Fruit fly (Drosophila melanogaster) whole organism, embryonic: Measurements from ENCODE around the gene COX6B.
A peak's percentile ranks its signal among the peaks of the same experiment; 100 is the strongest.

Experiments
- Abd-B ChIP-seq: fragments of 200-800 bp; sonication (Bioruptor generic); optimal IDR thresholded peaks from 2 replicates; lab custom pipeline; 2018; ENCODE audit warnings: missing biosample characterization, mild to moderate bottlenecking, missing genetic modification characterization, moderate library complexity
- Bdp1 ChIP-seq: fragments of 200-800 bp; sonication (Bioruptor generic); optimal IDR thresholded peaks from 3 replicates; lab custom pipeline; 2016; ENCODE audit warnings: missing biosample characterization, missing genetic modification characterization
- CG10366 ChIP-seq: fragments of 200-800 bp; sonication (Bioruptor generic); IDR thresholded peaks from 2 replicates; pipeline ENCODE4 v1.3.6; 2022; ENCODE audit warnings: missing biosample characterization, missing genetic modification characterization
- CG11093 ChIP-seq: fragments of 200-800 bp; sonication (Bioruptor generic); IDR thresholded peaks from 3 replicates; pipeline ENCODE4 v1.3.6; 2022; ENCODE audit warnings: missing biosample characterization, missing genetic modification characterization
- CG11456 ChIP-seq: fragments of 200-800 bp; sonication (Bioruptor generic); IDR thresholded peaks from 3 replicates; pipeline ENCODE4 v1.3.6; 2022; ENCODE audit warnings: missing biosample characterization, missing genetic modification characterization
- CG11560 ChIP-seq: fragments of 200-800 bp; sonication (Bioruptor generic); IDR thresholded peaks from 3 replicates; pipeline ENCODE4 v1.3.6; 2022; ENCODE audit warnings: missing biosample characterization, missing genetic modification characterization
- CG11696 ChIP-seq: fragments of 200-800 bp; sonication (Bioruptor generic); IDR thresholded peaks from 2 replicates; pipeline ENCODE4 v1.3.6; 2022; ENCODE audit warnings: missing biosample characterization, missing genetic modification characterization
- CG12391 ChIP-seq: fragments of 200-800 bp; sonication (Bioruptor generic); optimal IDR thresholded peaks from 3 replicates; lab custom pipeline; 2018; ENCODE audit warnings: missing biosample characterization, mild to moderate bottlenecking, missing genetic modification characterization, moderate library complexity
- CG12744 ChIP-seq: fragments of 200-800 bp; sonication (Bioruptor generic); optimal IDR thresholded peaks from 2 replicates; lab custom pipeline; 2016; ENCODE audit warnings: missing biosample characterization, missing genetic modification characterization
- CG14667 ChIP-seq: fragments of 200-800 bp; sonication (Bioruptor generic); IDR thresholded peaks from 2 replicates; pipeline ENCODE4 v1.3.6; 2022; ENCODE audit warnings: missing biosample characterization, missing genetic modification characterization
- CG14965 ChIP-seq: fragments of 200-800 bp; sonication (Bioruptor generic); optimal IDR thresholded peaks from 2 replicates; lab custom pipeline; 2016; ENCODE audit warnings: missing biosample characterization, missing genetic modification characterization, borderline replicate concordance
- CG15011 ChIP-seq: fragments of 200-800 bp; sonication (Bioruptor generic); optimal IDR thresholded peaks from 3 replicates; lab custom pipeline; 2018; ENCODE audit warnings: missing biosample characterization, mild to moderate bottlenecking, missing genetic modification characterization
- CG15269 ChIP-seq: fragments of 200-800 bp; sonication (Bioruptor generic); optimal IDR thresholded peaks from 2 replicates; lab custom pipeline; 2018; ENCODE audit warnings: missing biosample characterization, mild to moderate bottlenecking, missing genetic modification characterization, moderate library complexity
- CG17328 ChIP-seq: fragments of 200-800 bp; sonication (Bioruptor generic); IDR thresholded peaks from 2 replicates; pipeline ENCODE4 v1.3.6; 2022; ENCODE audit warnings: missing biosample characterization, missing genetic modification characterization
- CG34224 ChIP-seq: fragments of 200-800 bp; sonication (Bioruptor generic); IDR thresholded peaks from 3 replicates; pipeline ENCODE4 v1.3.6; 2022; ENCODE audit warnings: missing biosample characterization, missing genetic modification characterization; ENCODE audit not compliant: partially characterized antibody
- CG4328 ChIP-seq: fragments of 200-800 bp; sonication (Bioruptor generic); optimal IDR thresholded peaks from 3 replicates; lab custom pipeline; 2017; ENCODE audit warnings: missing biosample characterization, missing genetic modification reagents, missing genetic modification characterization
- CG6272 ChIP-seq: fragments of 200-800 bp; sonication (Bioruptor generic); IDR thresholded peaks from 2 replicates; pipeline ENCODE4 v1.3.6; 2022; ENCODE audit warnings: missing biosample characterization, missing genetic modification characterization
- CG6813 ChIP-seq: fragments of 200-800 bp; sonication (Bioruptor generic); optimal IDR thresholded peaks from 2 replicates; lab custom pipeline; 2017; ENCODE audit warnings: missing biosample characterization, missing genetic modification characterization, mild to moderate bottlenecking, moderate library complexity, missing genetic modification reagents
- CG7357 ChIP-seq: fragments of 200-800 bp; sonication (Bioruptor generic); IDR thresholded peaks from 3 replicates; pipeline ENCODE4 v1.3.6; 2022; ENCODE audit warnings: missing biosample characterization, missing genetic modification characterization
- CG8359 ChIP-seq: fragments of 200-800 bp; sonication (Bioruptor generic); optimal IDR thresholded peaks from 2 replicates; lab custom pipeline; 2017; ENCODE audit warnings: missing biosample characterization, mild to moderate bottlenecking, missing genetic modification characterization, borderline replicate concordance
- CG9437 ChIP-seq: fragments of 200-800 bp; sonication (Bioruptor generic); optimal IDR thresholded peaks from 2 replicates; lab custom pipeline; 2018; ENCODE audit warnings: missing biosample characterization, mild to moderate bottlenecking, missing genetic modification characterization
- D19A ChIP-seq: fragments of 200-800 bp; optimal IDR thresholded peaks from 3 replicates; lab custom pipeline; 2019; ENCODE audit warnings: missing biosample characterization, mild to moderate bottlenecking, missing genetic modification characterization, moderate library complexity
- Dbx ChIP-seq: fragments of 200-800 bp; sonication (Bioruptor generic); IDR thresholded peaks from 3 replicates; pipeline ENCODE4 v1.3.6; 2022; ENCODE audit warnings: missing biosample characterization, missing genetic modification characterization
- Deaf1 ChIP-seq: fragments of 200-800 bp; optimal IDR thresholded peaks from 3 replicates; lab custom pipeline; 2019; ENCODE audit warnings: missing biosample characterization, mild to moderate bottlenecking, missing genetic modification characterization, moderate library complexity
- Eip74EF ChIP-seq, 2 experiments: fragments of 200-800 bp in 1 of 2; fragments of >200 bp in 1 of 2; sonication (Bioruptor generic) in 1 of 2; optimal IDR thresholded peaks; 2 replicates each; lab custom pipeline; 2017 to 2019; ENCODE audit warnings: missing biosample characterization in 2 of 2, missing genetic modification characterization in 2 of 2, mild to moderate bottlenecking in 1 of 2, moderate library complexity in 1 of 2
- HLH3B ChIP-seq: fragments of 200-800 bp; sonication (Bioruptor generic); IDR thresholded peaks from 2 replicates; pipeline ENCODE4 v1.3.6; 2022; ENCODE audit warnings: missing biosample characterization, missing genetic modification characterization
- HLHmδ ChIP-seq: fragments of 200-800 bp; sonication (Bioruptor generic); optimal IDR thresholded peaks from 2 replicates; lab custom pipeline; 2018; ENCODE audit warnings: missing biosample characterization, mild to moderate bottlenecking, missing genetic modification characterization, moderate library complexity
- MESR4 ChIP-seq: fragments of 200-800 bp; sonication (Bioruptor generic); optimal IDR thresholded peaks from 2 replicates; lab custom pipeline; 2018; ENCODE audit warnings: missing biosample characterization, mild to moderate bottlenecking, missing genetic modification characterization, moderate library complexity
- MTF-1 ChIP-seq: fragments of 200-800 bp; sonication (Bioruptor generic); optimal IDR thresholded peaks from 2 replicates; lab custom pipeline; 2018; ENCODE audit warnings: missing biosample characterization, mild to moderate bottlenecking, missing genetic modification characterization, borderline replicate concordance
- PHDP ChIP-seq: fragments of 200-800 bp; sonication (Bioruptor generic); optimal IDR thresholded peaks from 3 replicates; lab custom pipeline; 2018; ENCODE audit warnings: missing biosample characterization, mild to moderate bottlenecking, missing genetic modification characterization, moderate library complexity
- Six4 ChIP-seq: fragments of 200-800 bp; sonication (Bioruptor generic); optimal IDR thresholded peaks from 2 replicates; lab custom pipeline; 2016; ENCODE audit warnings: missing biosample characterization, missing genetic modification characterization
- Sox100B ChIP-seq: fragments of 200-800 bp; sonication (Bioruptor generic); optimal IDR thresholded peaks from 3 replicates; lab custom pipeline; 2018; ENCODE audit warnings: missing biosample characterization, mild to moderate bottlenecking, missing genetic modification characterization
- TFAM ChIP-seq: fragments of 200-800 bp; sonication (Bioruptor generic); optimal IDR thresholded peaks from 2 replicates; lab custom pipeline; 2017; ENCODE audit warnings: missing biosample characterization, missing genetic modification characterization, inconsistent platforms
- abd-A ChIP-seq: fragments of 200-800 bp; sonication (Bioruptor generic); optimal IDR thresholded peaks from 3 replicates; lab custom pipeline; 2019; ENCODE audit warnings: missing biosample characterization, mild to moderate bottlenecking, missing genetic modification characterization, moderate library complexity
- ap ChIP-seq: fragments of 200-800 bp; sonication (Bioruptor generic); IDR thresholded peaks from 2 replicates; pipeline ENCODE4 v1.3.6; 2022; ENCODE audit warnings: missing biosample characterization, missing genetic modification characterization
- bab2 ChIP-seq: fragments of 200-800 bp; sonication (Bioruptor generic); optimal IDR thresholded peaks from 2 replicates; lab custom pipeline; 2016; ENCODE audit warnings: missing biosample characterization, missing genetic modification characterization
- br ChIP-seq: fragments of >200 bp; optimal IDR thresholded peaks from 2 replicates; lab custom pipeline; 2017
- btn ChIP-seq: fragments of 200-800 bp; sonication (Bioruptor generic); optimal IDR thresholded peaks from 2 replicates; lab custom pipeline; 2016; ENCODE audit warnings: missing biosample characterization, missing genetic modification characterization
- fd3F ChIP-seq: fragments of 200-800 bp; sonication (Bioruptor generic); optimal IDR thresholded peaks from 2 replicates; lab custom pipeline; 2018; ENCODE audit warnings: missing biosample characterization, mild to moderate bottlenecking, missing genetic modification characterization, moderate library complexity
- grau ChIP-seq: fragments of 200-800 bp; optimal IDR thresholded peaks from 3 replicates; lab custom pipeline; 2019; ENCODE audit warnings: missing biosample characterization, mild to moderate bottlenecking, missing genetic modification characterization, moderate library complexity
- kni ChIP-seq: fragments of 200-800 bp; sonication (Bioruptor generic); optimal IDR thresholded peaks from 3 replicates; lab custom pipeline; 2017; ENCODE audit warnings: mild to moderate bottlenecking, missing biosample characterization, missing genetic modification reagents, missing genetic modification characterization
- lbe ChIP-seq: fragments of 200-800 bp; sonication (Bioruptor generic); optimal IDR thresholded peaks from 2 replicates; lab custom pipeline; 2016; ENCODE audit warnings: missing biosample characterization, mild to moderate bottlenecking, missing genetic modification characterization
- lmd ChIP-seq: fragments of 200-800 bp; sonication (Bioruptor generic); IDR thresholded peaks from 2 replicates; pipeline ENCODE4 v1.3.6; 2022; ENCODE audit warnings: missing biosample characterization, missing genetic modification characterization
- nerfin-2 ChIP-seq: fragments of 200-800 bp; sonication (Bioruptor generic); IDR thresholded peaks from 2 replicates; pipeline ENCODE4 v1.3.6; 2022; ENCODE audit warnings: missing biosample characterization, missing genetic modification characterization; ENCODE audit not compliant: partially characterized antibody
- tgo ChIP-seq: fragments of 200-800 bp; sonication (Bioruptor generic); IDR thresholded peaks from 3 replicates; pipeline ENCODE4 v1.3.6; 2022; ENCODE audit warnings: missing biosample characterization, missing genetic modification characterization
- toy ChIP-seq: fragments of 200-800 bp; sonication (Bioruptor generic); IDR thresholded peaks from 2 replicates; pipeline ENCODE4 v1.3.6; 2022; ENCODE audit warnings: missing biosample characterization, missing genetic modification characterization
- unc-4 ChIP-seq: fragments of 200-800 bp; sonication (Bioruptor generic); IDR thresholded peaks from 2 replicates; pipeline ENCODE4 v1.3.6; 2022; ENCODE audit warnings: missing biosample characterization, missing genetic modification characterization; ENCODE audit not compliant: partially characterized antibody
- usp ChIP-seq: fragments of >200 bp; optimal IDR thresholded peaks from 2 replicates; lab custom pipeline; 2017; ENCODE audit warnings: missing biosample characterization, missing genetic modification characterization
- zf30C ChIP-seq: fragments of 200-800 bp; sonication (Bioruptor generic); optimal IDR thresholded peaks from 3 replicates; lab custom pipeline; 2018; ENCODE audit warnings: missing biosample characterization, mild to moderate bottlenecking, missing genetic modification characterization
- zfh1 ChIP-seq: fragments of 200-800 bp; sonication (Bioruptor generic); IDR thresholded peaks from 3 replicates; pipeline ENCODE4 v1.3.6; 2022; ENCODE audit warnings: missing biosample characterization, missing genetic modification characterization

COX6B gene

DNA sequence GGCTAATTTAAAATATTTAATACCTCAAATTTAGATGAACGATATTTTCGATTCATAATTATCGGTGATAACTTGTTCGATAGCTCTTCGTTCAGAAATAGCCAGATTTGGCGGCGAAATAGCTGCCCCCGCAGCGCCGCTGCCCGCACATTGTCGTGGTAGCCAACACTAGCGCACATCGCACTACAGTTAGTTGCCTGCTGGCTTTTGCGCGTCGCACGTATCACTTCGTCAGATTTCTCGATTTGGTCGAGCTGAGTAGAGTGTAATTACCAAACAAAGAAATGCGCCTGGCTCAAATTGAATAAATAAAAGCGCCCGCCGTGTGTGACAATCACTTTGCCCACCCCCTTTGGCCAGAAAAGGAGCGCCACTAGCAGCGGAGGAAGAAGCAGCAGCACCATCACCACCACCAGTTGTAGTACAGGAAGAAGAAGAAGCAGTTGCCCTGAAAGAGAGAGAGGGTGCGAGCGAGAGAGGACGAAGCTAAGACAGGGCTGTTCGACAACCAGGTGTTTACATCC lies 6.6 kb upstream of the COX6B start, which contains the start of gene Abcd3 (continued):
- TF ChIP-seq CG10366 = peak; percentile 34; the same call in 1 of the 2 replicates
- peak; percentile 16 for TF ChIP-seq zf30C (GFP tag; lab: Kevin White, UChicago)
- peak; percentile 73 for TF ChIP-seq CG34224 (GFP tag; lab: Robert Waterston, UW)
- TF ChIP-seq Bdp1 (GFP tag; lab: Kevin White, UChicago) = no peak
- TF ChIP-seq unc-4 (GFP tag; lab: Robert Waterston, UW) = peak; percentile 71
- TF ChIP-seq ap (GFP tag; lab: Robert Waterston, UW) = no peak
- TF ChIP-seq Abd-B (GFP tag; lab: Kevin White, UChicago) = no peak
- TF ChIP-seq CG12744 (GFP tag; lab: Kevin White, UChicago) = no peak
- TF ChIP-seq CG6272 = no peak
- no peak for TF ChIP-seq CG11560 (tag; lab: Robert Waterston, UW)
- TF ChIP-seq PHDP (tag; lab: Kevin White, UChicago) = peak; percentile 26
- TF ChIP-seq TFAM (GFP tag; lab: Kevin White, UChicago) = no peak
- no peak for TF ChIP-seq fd3F (GFP tag; lab: Kevin White, UChicago)
- peak; percentile 94 for TF ChIP-seq MESR4 (GFP tag; lab: Kevin White, UChicago)
- TF ChIP-seq zfh1 = peak; percentile 41; the same call in 2 of the 3 replicates
- TF ChIP-seq Six4 (GFP tag; lab: Kevin White, UChicago) = no peak
- no peak for TF ChIP-seq Sox100B (GFP tag; lab: Kevin White, UChicago)
- TF ChIP-seq MTF-1 (GFP tag; lab: Kevin White, UChicago) = peak; percentile 37
- TF ChIP-seq toy (GFP tag; lab: Robert Waterston, UW) = no peak
- no peak; the same call in 1 of the 2 replicates for TF ChIP-seq HLH3B
- TF ChIP-seq grau (tag; lab: Kevin White, UChicago) = peak; percentile 10
- TF ChIP-seq CG15011 = no peak
- TF ChIP-seq CG12391 (tag; lab: Kevin White, UChicago) = no peak
- peak; percentile 6 for TF ChIP-seq D19A (tag; lab: Kevin White, UChicago)
- TF ChIP-seq lmd = no peak
- no peak for TF ChIP-seq CG14965 (GFP tag; lab: Kevin White, UChicago)
- TF ChIP-seq HLHmδ (GFP tag; lab: Kevin White, UChicago) = peak; percentile 22
- no peak for TF ChIP-seq br (lab: Kevin White, UChicago)
- TF ChIP-seq Eip74EF (GFP tag; optimal IDR thresholded peaks at IDR 0.05; lab: Kevin White, UChicago) = peak in 1 of 2 experiments; percentile 59
- no peak for TF ChIP-seq lbe (GFP tag; lab: Kevin White, UChicago)
- TF ChIP-seq abd-A = no peak
- TF ChIP-seq CG4328 (GFP tag; lab: Kevin White, UChicago) = peak; percentile 1
- peak; percentile 65 for TF ChIP-seq kni (GFP tag; lab: Kevin White, UChicago)
- peak; percentile 18 for TF ChIP-seq CG8359 (GFP tag; lab: Kevin White, UChicago)
- TF ChIP-seq Deaf1 (tag; lab: Kevin White, UChicago) = peak; percentile 42
- no peak for TF ChIP-seq CG14667 (GFP tag; lab: Robert Waterston, UW)
- TF ChIP-seq CG11093 (GFP tag; lab: Robert Waterston, UW) = no peak
- TF ChIP-seq CG17328 (GFP tag; lab: Robert Waterston, UW) = no peak
- peak; percentile 14; the same call in 1 of the 3 replicates for TF ChIP-seq Dbx (GFP tag; lab: Robert Waterston, UW)
- peak; percentile 38 for TF ChIP-seq CG6813
- no peak for TF ChIP-seq tgo (GFP tag; lab: Robert Waterston, UW)
- 0 out of 3 replicates have a peak, but pooled peaks have one; percentile 49 for TF ChIP-seq CG11456
- no peak for TF ChIP-seq usp
- TF ChIP-seq bab2 (GFP tag; lab: Kevin White, UChicago) = no peak
- TF ChIP-seq CG11696 (GFP tag; lab: Robert Waterston, UW) = no peak
- no peak for TF ChIP-seq CG9437 (GFP tag; lab: Kevin White, UChicago)
- peak; percentile 15 for TF ChIP-seq CG15269
- no peak for TF ChIP-seq CG7357 (GFP tag; lab: Robert Waterston, UW)
- TF ChIP-seq btn (GFP tag; lab: Kevin White, UChicago) = no peak
- peak; percentile 71 for TF ChIP-seq nerfin-2 (GFP tag; lab: Robert Waterston, UW)
